Worm (Caenorhabditis elegans) whole organism, young adult: ENCODE results near the gene M117.4.
A peak's percentile ranks its signal among the peaks of the same experiment; 100 is the strongest.

Experiments used
- B0261.1 ChIP-seq: sonication (generic microtip); optimal IDR thresholded peaks from 2 replicates; lab custom pipeline; 2016; ENCODE audit warnings: mild to moderate bottlenecking, missing genetic modification characterization, moderate library complexity, missing compliant biosample characterization
- B0336.3 ChIP-seq: fragments of 200-800 bp; sonication (Bioruptor generic); IDR thresholded peaks from 2 replicates; pipeline ENCODE4 v1.3.6; 2022; ENCODE audit warnings: missing genetic modification characterization, missing compliant biosample characterization
- D2030.7 ChIP-seq: fragments of 200-800 bp; sonication (Bioruptor generic); IDR thresholded peaks from 2 replicates; pipeline ENCODE4 v1.3.6; 2022; ENCODE audit warnings: missing genetic modification reagents, missing genetic modification characterization, missing compliant biosample characterization
- F22D6.2 ChIP-seq: sonication (generic microtip); optimal IDR thresholded peaks from 2 replicates; lab custom pipeline; 2016; ENCODE audit warnings: mild to moderate bottlenecking, missing genetic modification characterization, missing compliant biosample characterization
- F23B12.7 ChIP-seq: sonication (generic microtip); optimal IDR thresholded peaks from 2 replicates; lab custom pipeline; 2017; ENCODE audit warnings: missing genetic modification characterization, mild to moderate bottlenecking, missing compliant biosample characterization, antibody characterized with exemption, moderate library complexity; ENCODE audit not compliant: insufficient read depth
- F49E8.2 ChIP-seq: sonication (generic microtip); optimal IDR thresholded peaks from 3 replicates; lab custom pipeline; 2017; ENCODE audit warnings: missing genetic modification characterization, mild to moderate bottlenecking, missing compliant biosample characterization, antibody characterized with exemption, moderate library complexity; ENCODE audit not compliant: insufficient read depth
- K11D2.4 ChIP-seq: fragments of 200-800 bp; sonication (Bioruptor generic); IDR thresholded peaks from 2 replicates; pipeline ENCODE4 v1.3.6; 2022; ENCODE audit warnings: missing genetic modification reagents, missing genetic modification characterization, missing compliant biosample characterization
- T07F8.4 ChIP-seq: sonication (generic microtip); optimal IDR thresholded peaks from 2 replicates; lab custom pipeline; 2016; ENCODE audit warnings: mild to moderate bottlenecking, missing genetic modification characterization, moderate library complexity, missing compliant biosample characterization
- Y53F4B.3 ChIP-seq: fragments of 200-800 bp; sonication (Bioruptor generic); IDR thresholded peaks from 2 replicates; pipeline ENCODE4 v1.3.6; 2022; ENCODE audit warnings: missing genetic modification reagents, missing genetic modification characterization, missing compliant biosample characterization
- Y95B8A.8 ChIP-seq: fragments of 200-800 bp; sonication (Bioruptor generic); IDR thresholded peaks from 2 replicates; pipeline ENCODE4 v1.3.6; 2022; ENCODE audit warnings: missing genetic modification reagents, missing genetic modification characterization, missing compliant biosample characterization
- aptf-2 ChIP-seq: fragments of 200-800 bp; sonication (Bioruptor generic); conservative IDR thresholded peaks from 2 replicates; pipeline ENCODE4 v1.3.6; 2022; ENCODE audit warnings: missing genetic modification reagents, missing genetic modification characterization, missing compliant biosample characterization
- attf-6 ChIP-seq: fragments of 200-800 bp; sonication (Bioruptor generic); IDR thresholded peaks from 2 replicates; pipeline ENCODE4 v1.3.6; 2022; ENCODE audit warnings: missing genetic modification reagents, missing genetic modification characterization, missing compliant biosample characterization
- cebp-1 ChIP-seq, 2 experiments: fragments of 200-800 bp in 1 of 2; sonication (Bioruptor generic) in 1 of 2; sonication (generic microtip) in 1 of 2; IDR thresholded peaks in 1 of 2; optimal IDR thresholded peaks in 1 of 2; 2 replicates each; pipeline versions ENCODE4 v1.3.6 to Lab custom; 2017 to 2022; ENCODE audit warnings: missing compliant biosample characterization in 2 of 2, missing genetic modification characterization in 2 of 2, mild to moderate bottlenecking in 1 of 2, missing genetic modification reagents in 1 of 2, moderate library complexity in 1 of 2
- ceh-27 ChIP-seq: fragments of 200-800 bp; sonication (Bioruptor generic); optimal IDR thresholded peaks from 2 replicates; lab custom pipeline; 2018; ENCODE audit warnings: mild to moderate bottlenecking, missing genetic modification characterization, moderate library complexity, missing compliant biosample characterization
- ceh-40 ChIP-seq: fragments of 200-800 bp; sonication (Bioruptor generic); IDR thresholded peaks from 2 replicates; pipeline ENCODE4 v1.3.6; 2022; ENCODE audit warnings: missing genetic modification characterization, missing compliant biosample characterization
- ceh-58 ChIP-seq: fragments of 200-800 bp; sonication (Bioruptor generic); IDR thresholded peaks from 2 replicates; pipeline ENCODE4 v1.3.6; 2022; ENCODE audit warnings: missing genetic modification characterization, missing compliant biosample characterization
- ceh-79 ChIP-seq: sonication (generic microtip); optimal IDR thresholded peaks from 2 replicates; lab custom pipeline; 2017; ENCODE audit warnings: mild to moderate bottlenecking, missing genetic modification characterization, missing compliant biosample characterization
- chd-7 ChIP-seq: sonication (generic microtip); optimal IDR thresholded peaks from 2 replicates; lab custom pipeline; 2016; ENCODE audit warnings: mild to moderate bottlenecking, missing genetic modification characterization, moderate library complexity, missing compliant biosample characterization
- efl-1 ChIP-seq: fragments of 150-350 bp; optimal IDR thresholded peaks from 2 replicates; lab custom pipeline; 2014; ENCODE audit warnings: missing biosample characterization, missing genetic modification reagents, missing genetic modification characterization
- egl-18 ChIP-seq: fragments of 200-800 bp; sonication (Bioruptor generic); IDR thresholded peaks from 2 replicates; pipeline ENCODE4 v1.3.6; 2022; ENCODE audit warnings: missing genetic modification reagents, missing genetic modification characterization, missing compliant biosample characterization
- ekl-4 ChIP-seq: fragments of 200-800 bp; sonication (Bioruptor generic); IDR thresholded peaks from 2 replicates; pipeline ENCODE4 v1.3.6; 2022; ENCODE audit warnings: missing genetic modification reagents, missing genetic modification characterization, missing compliant biosample characterization
- ets-4 ChIP-seq: fragments of 200-800 bp; sonication (Bioruptor generic); optimal IDR thresholded peaks from 2 replicates; lab custom pipeline; 2018; ENCODE audit warnings: mild to moderate bottlenecking, missing genetic modification characterization, missing compliant biosample characterization
- gei-17 ChIP-seq: fragments of 200-800 bp; sonication (Bioruptor generic); optimal IDR thresholded peaks from 2 replicates; lab custom pipeline; 2018; ENCODE audit warnings: mild to moderate bottlenecking, missing genetic modification characterization, missing compliant biosample characterization
- hmg-1.2 ChIP-seq: fragments of 200-800 bp; sonication (Bioruptor generic); IDR thresholded peaks from 2 replicates; pipeline ENCODE4 v1.3.6; 2022; ENCODE audit warnings: missing genetic modification reagents, missing genetic modification characterization, missing compliant biosample characterization
- hmg-20 ChIP-seq: fragments of 200-800 bp; sonication (Bioruptor generic); IDR thresholded peaks from 2 replicates; pipeline ENCODE4 v1.3.6; 2022; ENCODE audit warnings: missing genetic modification reagents, missing genetic modification characterization, missing compliant biosample characterization
- hsf-1 ChIP-seq: fragments of 200-800 bp; sonication (Bioruptor generic); IDR thresholded peaks from 2 replicates; pipeline ENCODE4 v1.3.6; 2022; ENCODE audit warnings: missing genetic modification reagents, missing genetic modification characterization, missing compliant biosample characterization
- let-526 ChIP-seq: fragments of 200-800 bp; sonication (Bioruptor generic); IDR thresholded peaks from 2 replicates; pipeline ENCODE4 v1.3.6; 2022; ENCODE audit warnings: missing genetic modification reagents, missing genetic modification characterization, missing compliant biosample characterization
- lin-26 ChIP-seq: fragments of 200-800 bp; sonication (Bioruptor generic); IDR thresholded peaks from 2 replicates; pipeline ENCODE4 v1.3.6; 2022; ENCODE audit warnings: missing genetic modification reagents, missing genetic modification characterization, missing compliant biosample characterization
- lin-40 ChIP-seq: sonication (generic microtip); optimal IDR thresholded peaks from 2 replicates; lab custom pipeline; 2016; ENCODE audit warnings: missing genetic modification characterization, mild to moderate bottlenecking, missing compliant biosample characterization, missing genotype, missing genetic modification reagents
- lir-1 ChIP-seq: fragments of 200-800 bp; sonication (Bioruptor generic); conservative IDR thresholded peaks from 2 replicates; pipeline ENCODE4 v1.3.6; 2022; ENCODE audit warnings: missing genetic modification reagents, missing genetic modification characterization, missing compliant biosample characterization
- lsy-27 ChIP-seq: sonication (generic microtip); optimal IDR thresholded peaks from 2 replicates; lab custom pipeline; 2017; ENCODE audit warnings: missing genetic modification characterization, mild to moderate bottlenecking, missing compliant biosample characterization, antibody characterized with exemption, missing genotype, borderline replicate concordance; ENCODE audit not compliant: insufficient read depth
- madf-10 ChIP-seq: sonication (generic microtip); optimal IDR thresholded peaks from 2 replicates; lab custom pipeline; 2016; ENCODE audit warnings: mild to moderate bottlenecking, missing genetic modification characterization, missing compliant biosample characterization
- madf-6 ChIP-seq: fragments of 200-800 bp; sonication (Bioruptor generic); IDR thresholded peaks from 2 replicates; pipeline ENCODE4 v1.3.6; 2022; ENCODE audit warnings: missing genetic modification reagents, missing genetic modification characterization, missing compliant biosample characterization
- mel-28 ChIP-seq: sonication (generic microtip); optimal IDR thresholded peaks from 2 replicates; lab custom pipeline; 2016; ENCODE audit warnings: borderline replicate concordance, mild to moderate bottlenecking, missing genetic modification characterization, missing compliant biosample characterization
- nfyb-1 ChIP-seq: fragments of 200-800 bp; sonication (Bioruptor generic); IDR thresholded peaks from 2 replicates; pipeline ENCODE4 v1.3.6; 2022; ENCODE audit warnings: missing genetic modification reagents, missing genetic modification characterization, missing compliant biosample characterization
- nhr-27 ChIP-seq: fragments of 200-800 bp; sonication (Bioruptor generic); optimal IDR thresholded peaks from 2 replicates; lab custom pipeline; 2018; ENCODE audit warnings: mild to moderate bottlenecking, missing genetic modification characterization, moderate library complexity, missing compliant biosample characterization
- nhr-80 ChIP-seq: sonication (generic microtip); optimal IDR thresholded peaks from 2 replicates; lab custom pipeline; 2016; ENCODE audit warnings: missing genetic modification characterization, missing compliant biosample characterization
- pbrm-1 ChIP-seq: fragments of 200-800 bp; sonication (Bioruptor generic); IDR thresholded peaks from 2 replicates; pipeline ENCODE4 v1.3.6; 2022; ENCODE audit warnings: missing genetic modification reagents, missing genetic modification characterization, missing compliant biosample characterization
- rpc-1 ChIP-seq, 2 experiments: fragments of 150-350 bp in 1 of 2; sonication (generic microtip) in 1 of 2; optimal IDR thresholded peaks; 2 replicates each; lab custom pipeline; 2014 to 2018; ENCODE audit warnings: missing biosample characterization in 1 of 2, missing genetic modification characterization in 1 of 2, missing genetic modification reagents in 1 of 2, missing genotype in 1 of 2
- sea-2 ChIP-seq: fragments of 200-800 bp; sonication (Bioruptor generic); IDR thresholded peaks from 2 replicates; pipeline ENCODE4 v1.3.6; 2022; ENCODE audit warnings: missing genetic modification characterization, missing compliant biosample characterization
- tbx-9 ChIP-seq: sonication (generic microtip); optimal IDR thresholded peaks from 2 replicates; lab custom pipeline; 2016; ENCODE audit warnings: borderline replicate concordance, missing genetic modification characterization, inconsistent platforms, missing compliant biosample characterization
- zim-3 ChIP-seq: sonication (generic microtip); optimal IDR thresholded peaks from 2 replicates; lab custom pipeline; 2017; ENCODE audit warnings: mild to moderate bottlenecking, missing genetic modification characterization, moderate library complexity, missing compliant biosample characterization
- ztf-25 ChIP-seq: fragments of 200-800 bp; sonication (Bioruptor generic); IDR thresholded peaks from 2 replicates; pipeline ENCODE4 v1.3.6; 2022; ENCODE audit warnings: missing genetic modification reagents, missing genetic modification characterization, missing compliant biosample characterization
- ztf-28 ChIP-seq: fragments of 200-800 bp; sonication (Bioruptor generic); IDR thresholded peaks from 2 replicates; pipeline ENCODE4 v1.3.6; 2022; ENCODE audit warnings: missing genetic modification reagents, missing genetic modification characterization, missing compliant biosample characterization
- ztf-6 ChIP-seq: fragments of 200-800 bp; sonication (Bioruptor generic); IDR thresholded peaks from 2 replicates; pipeline ENCODE4 v1.3.6; 2022; ENCODE audit warnings: missing genetic modification reagents, missing genetic modification characterization, missing compliant biosample characterization

The M117.4 gene

ce11 chrIV:11858142-11858541 is 24.8 kb upstream of the M117.4 start, which contains the start of gene let-92:
TSS of gene let-92 (plus strand) at chrIV:11858442.
- TF ChIP-seq rpc-1 (optimal IDR thresholded peaks at IDR 0.05; lab: Kevin White, UChicago) = no peak
- TF ChIP-seq rpc-1 (tag; optimal IDR thresholded peaks at IDR 0.05; lab: Kevin White, UChicago) = no peak
- no peak for TF ChIP-seq zim-3 (tag; lab: Kevin White, UChicago)
- no peak for TF ChIP-seq madf-6 (GFP tag; lab: Robert Waterston, UW)
- no peak for TF ChIP-seq T07F8.4 (tag; lab: Kevin White, UChicago)
- TF ChIP-seq efl-1 (GFP tag; lab: Kevin White, UChicago) = no peak
- no peak for TF ChIP-seq K11D2.4 (GFP tag; lab: Robert Waterston, UW)
- no peak for TF ChIP-seq ztf-28 (GFP tag; lab: Robert Waterston, UW)
- no peak for TF ChIP-seq nhr-27 (tag; lab: Kevin White, UChicago)
- TF ChIP-seq ceh-79 (tag; lab: Kevin White, UChicago) = no peak
- TF ChIP-seq attf-6 (GFP tag; lab: Robert Waterston, UW) = no peak
- no peak for TF ChIP-seq hsf-1
- no peak for TF ChIP-seq cebp-1 (GFP tag; IDR thresholded peaks at IDR 0.05; lab: Robert Waterston, UW)
- no peak for TF ChIP-seq cebp-1 (tag; optimal IDR thresholded peaks at IDR 0.05; lab: Kevin White, UChicago)
- TF ChIP-seq let-526 (GFP tag; lab: Robert Waterston, UW) = no peak
- TF ChIP-seq egl-18 (GFP tag; lab: Robert Waterston, UW) = no peak
- TF ChIP-seq ztf-6 = no peak
- no peak for TF ChIP-seq sea-2 (GFP tag; lab: Robert Waterston, UW)
- no peak for TF ChIP-seq ets-4 (GFP tag; lab: Kevin White, UChicago)

- TF ChIP-seq lir-1 = no peak; the same call in 1 of the 2 replicates
- no peak for TF ChIP-seq lsy-27
- peak; percentile 57 for TF ChIP-seq nhr-80 (tag; lab: Kevin White, UChicago)
- 0 out of 2 replicates have a peak, but pooled peaks have one; percentile 26 for TF ChIP-seq Y95B8A.8 (GFP tag; lab: Robert Waterston, UW)
- TF ChIP-seq hmg-1.2 (GFP tag; lab: Robert Waterston, UW) = peak; percentile 56; the same call in 1 of the 2 replicates
- TF ChIP-seq ekl-4 = no peak
- no peak for TF ChIP-seq F23B12.7
- TF ChIP-seq hsf-1 = no peak
- TF ChIP-seq gei-17 (GFP tag; lab: Kevin White, UChicago) = peak; percentile 7
- no peak for TF ChIP-seq tbx-9 (tag; lab: Kevin White, UChicago)
- no peak for TF ChIP-seq ceh-79 (tag; lab: Kevin White, UChicago)
- TF ChIP-seq mel-28 = no peak
- TF ChIP-seq B0261.1 (tag; lab: Kevin White, UChicago) = no peak
- no peak for TF ChIP-seq ceh-40 (GFP tag; lab: Robert Waterston, UW)
- TF ChIP-seq F49E8.2 (tag; lab: Kevin White, UChicago) = no peak
- TF ChIP-seq cebp-1 (GFP tag; IDR thresholded peaks at IDR 0.05; lab: Robert Waterston, UW) = peak; percentile 89
- TF ChIP-seq cebp-1 (tag; optimal IDR thresholded peaks at IDR 0.05; lab: Kevin White, UChicago) = peak; percentile 96
- TF ChIP-seq F22D6.2 (tag; lab: Kevin White, UChicago) = no peak
- TF ChIP-seq Y53F4B.3 = no peak
- peak; percentile 23 for TF ChIP-seq madf-10 (tag; lab: Kevin White, UChicago)
- no peak for TF ChIP-seq aptf-2 (GFP tag; lab: Robert Waterston, UW)
- no peak for TF ChIP-seq lin-26 (GFP tag; lab: Robert Waterston, UW)
- peak; percentile 66 for TF ChIP-seq B0336.3 (GFP tag; lab: Robert Waterston, UW)
- TF ChIP-seq ceh-27 (GFP tag; lab: Kevin White, UChicago) = peak; percentile 82
- TF ChIP-seq ceh-58 (GFP tag; lab: Robert Waterston, UW) = no peak
- no peak for TF ChIP-seq D2030.7 (GFP tag; lab: Robert Waterston, UW)
- no peak for TF ChIP-seq sea-2 (GFP tag; lab: Robert Waterston, UW)
- no peak for TF ChIP-seq efl-1 (GFP tag; lab: Kevin White, UChicago)
- 0 out of 2 replicates have a peak, but pooled peaks have one; percentile 20 for TF ChIP-seq hmg-20 (GFP tag; lab: Robert Waterston, UW)
- no peak for TF ChIP-seq T07F8.4 (tag; lab: Kevin White, UChicago)
- peak; percentile 27 for TF ChIP-seq chd-7 (tag; lab: Kevin White, UChicago)
- no peak for TF ChIP-seq ztf-25 (GFP tag; lab: Robert Waterston, UW)
- peak; percentile 71; the same call in 1 of the 2 replicates for TF ChIP-seq nfyb-1 (GFP tag; lab: Robert Waterston, UW)
- 0 out of 2 replicates have a peak, but pooled peaks have one; percentile 5 for TF ChIP-seq pbrm-1
- peak; percentile 51 for TF ChIP-seq lin-40 (tag; lab: Kevin White, UChicago)
Measured at ce11 chrIV:11857159-11857565, 23.8 kb upstream of the M117.4 start.
